Fruit fly (Drosophila melanogaster): ENCODE results near the gene CG45064.
A peak's percentile ranks its signal among the peaks of the same experiment; 100 is the strongest.

The CG45064 gene

dm6 chrX:14839047-14839446 lies 43.3 kb downstream of the CG45064 start, which contains the start of the genes CG32590 and Flo2 (continued):
- TF ChIP-seq ATbp (GFP tag; optimal IDR thresholded peaks at IDR 0.05) = no peak
- peak; percentile 66 for TF ChIP-seq Mad (GFP tag; optimal IDR thresholded peaks at IDR 0.05)
- TF ChIP-seq grau (tag; optimal IDR thresholded peaks at IDR 0.05) = peak; percentile 68
- peak; percentile 77 for TF ChIP-seq zfh2 (GFP tag; optimal IDR thresholded peaks at IDR 0.05)
- no peak for TF ChIP-seq bigmax (GFP tag; optimal IDR thresholded peaks at IDR 0.05)
- TF ChIP-seq Rfx (GFP tag; IDR thresholded peaks at IDR 0.05) = peak; percentile 84
- peak; percentile 69 for TF ChIP-seq B-H2 (GFP tag; optimal IDR thresholded peaks at IDR 0.05)
- peak; percentile 82 for TF ChIP-seq ara (GFP tag; IDR thresholded peaks at IDR 0.05)
- TF ChIP-seq lola (GFP tag; optimal IDR thresholded peaks at IDR 0.05) = peak in 1 of 3 experiments; percentile 57
- TF ChIP-seq zen2 (GFP tag; IDR thresholded peaks at IDR 0.05; ENCODE audit: partially characterized antibody) = peak; percentile 93
- no peak for TF ChIP-seq bowl (GFP tag; IDR thresholded peaks at IDR 0.05)
- TF ChIP-seq sens-2 (GFP tag; IDR thresholded peaks at IDR 0.05) = peak; percentile 72
- TF ChIP-seq CG14965 (GFP tag; optimal IDR thresholded peaks at IDR 0.05; ENCODE audit: borderline replicate concordance) = no peak
- peak; percentile 60 for TF ChIP-seq cas (GFP tag; IDR thresholded peaks at IDR 0.05)
- peak; percentile 77 for TF ChIP-seq Awh (GFP tag; IDR thresholded peaks at IDR 0.05)
- TF ChIP-seq MESR4 (GFP tag; optimal IDR thresholded peaks at IDR 0.05) = peak; percentile 25
- no peak for TF ChIP-seq fd102C (GFP tag; optimal IDR thresholded peaks at IDR 0.05)
- TF ChIP-seq ranshi (GFP tag; IDR thresholded peaks at IDR 0.05) = peak; percentile 81
- TF ChIP-seq pita (GFP tag; optimal IDR thresholded peaks at IDR 0.05) = no peak
- peak; percentile 73 for TF ChIP-seq NFAT (GFP tag; IDR thresholded peaks at IDR 0.05)
- peak; percentile 61 for TF ChIP-seq CG7839 (tag; optimal IDR thresholded peaks at IDR 0.05)
- peak; percentile 86 for TF ChIP-seq CG7928 (GFP tag; optimal IDR thresholded peaks at IDR 0.05)
- peak; percentile 80 for TF ChIP-seq CG14710 (tag; optimal IDR thresholded peaks at IDR 0.05)
- no peak for TF ChIP-seq pb (GFP tag; optimal IDR thresholded peaks at IDR 0.05)
- TF ChIP-seq sd (tag; optimal IDR thresholded peaks at IDR 0.05) = no peak
- no peak for TF ChIP-seq jing (GFP tag; optimal IDR thresholded peaks at IDR 0.05)
- TF ChIP-seq CG11093 (GFP tag; IDR thresholded peaks at IDR 0.05) = peak; percentile 52; the same call in 1 of the 3 replicates
- TF ChIP-seq CG11695 (GFP tag; IDR thresholded peaks at IDR 0.05) = peak; percentile 64; the same call in 2 of the 3 replicates
- peak; percentile 75 for TF ChIP-seq ttk (GFP tag; IDR thresholded peaks at IDR 0.05)
- TF ChIP-seq chif (GFP tag; optimal IDR thresholded peaks at IDR 0.05) = peak; percentile 64 to 68
- TF ChIP-seq gsb-n (tag; optimal IDR thresholded peaks at IDR 0.05) = peak; percentile 44
- peak; percentile 88 for TF ChIP-seq Opbp (GFP tag; IDR thresholded peaks at IDR 0.05; ENCODE audit: partially characterized antibody)
- TF ChIP-seq CG6683 (GFP tag; optimal IDR thresholded peaks at IDR 0.05) = peak; percentile 25
- peak; percentile 6 for TF ChIP-seq CG12071 (GFP tag; optimal IDR thresholded peaks at IDR 0.05)
- peak; percentile 34 for TF ChIP-seq CG9876 (GFP tag; optimal IDR thresholded peaks at IDR 0.05)
- peak; percentile 42; the same call in 1 of the 2 replicates for TF ChIP-seq chm (GFP tag; IDR thresholded peaks at IDR 0.05)
- TF ChIP-seq CG15479 (GFP tag; optimal IDR thresholded peaks at IDR 0.05) = no peak
- peak; percentile 85 for TF ChIP-seq stwl (tag; optimal IDR thresholded peaks at IDR 0.05)
- peak; percentile 61 for TF ChIP-seq wor (GFP tag; IDR thresholded peaks at IDR 0.05)
- peak; percentile 84 for TF ChIP-seq pho (GFP tag; optimal IDR thresholded peaks at IDR 0.05)
- peak; percentile 38 for TF ChIP-seq corto (GFP tag; optimal IDR thresholded peaks at IDR 0.05)
- TF ChIP-seq al (GFP tag; IDR thresholded peaks at IDR 0.05) = peak; percentile 81
- peak; percentile 48 for TF ChIP-seq caup (GFP tag; optimal IDR thresholded peaks at IDR 0.05; ENCODE audit: severe bottlenecking)
- peak; percentile 69 for TF ChIP-seq danr (GFP tag; IDR thresholded peaks at IDR 0.05)
- TF ChIP-seq Optix (GFP tag; IDR thresholded peaks at IDR 0.05) = peak; percentile 72; the same call in 2 of the 3 replicates
- peak; percentile 45 for TF ChIP-seq CG33213 (GFP tag; optimal IDR thresholded peaks at IDR 0.05)
- no peak for TF ChIP-seq CG1529 (GFP tag; optimal IDR thresholded peaks at IDR 0.05)
- TF ChIP-seq TFAM (GFP tag; optimal IDR thresholded peaks at IDR 0.05) = no peak
- peak; percentile 79 for TF ChIP-seq ken (GFP tag; IDR thresholded peaks at IDR 0.05)
- TF ChIP-seq fru (optimal IDR thresholded peaks at IDR 0.05) = no peak
- peak; percentile 53 for TF ChIP-seq Dek (tag; optimal IDR thresholded peaks at IDR 0.05)
